Worm (Caenorhabditis elegans) whole organism, L2 larva: ENCODE measurements around the gene Y94H6A.10.

Experiments
- F13H6.1 ChIP-seq: sonication (generic microtip); optimal IDR thresholded peaks from 2 replicates; lab custom pipeline; 2016; ENCODE audit warnings: missing genetic modification characterization, missing compliant biosample characterization
- R02D3.7 ChIP-seq: fragments of 150-350 bp; optimal IDR thresholded peaks from 2 replicates; lab custom pipeline; 2014; ENCODE audit warnings: missing biosample characterization, missing genetic modification characterization
- ZK546.5 ChIP-seq: sonication (generic microtip); optimal IDR thresholded peaks from 2 replicates; lab custom pipeline; 2017; ENCODE audit warnings: missing biosample characterization, missing genetic modification characterization
- ama-1 ChIP-seq: fragments of 150-350 bp; optimal IDR thresholded peaks from 2 replicates; lab custom pipeline; 2018; ENCODE audit warnings: inconsistent platforms
- blmp-1 ChIP-seq: sonication (generic microtip); optimal IDR thresholded peaks from 2 replicates; lab custom pipeline; 2017; ENCODE audit warnings: missing genetic modification characterization, mild to moderate bottlenecking, missing compliant biosample characterization, antibody characterized with exemption, moderate library complexity; ENCODE audit not compliant: insufficient read depth
- ceh-16 ChIP-seq: fragments of 150-350 bp; optimal IDR thresholded peaks from 2 replicates; lab custom pipeline; 2014; ENCODE audit warnings: missing biosample characterization, missing genetic modification characterization
- ceh-82 ChIP-seq: fragments of 150-350 bp; optimal IDR thresholded peaks from 2 replicates; lab custom pipeline; 2014; ENCODE audit warnings: missing biosample characterization, missing genetic modification characterization
- dmd-4 ChIP-seq: sonication (generic microtip); optimal IDR thresholded peaks from 2 replicates; lab custom pipeline; 2017; ENCODE audit warnings: missing biosample characterization, missing genetic modification characterization
- egl-27 ChIP-seq: sonication (generic microtip); optimal IDR thresholded peaks from 3 replicates; lab custom pipeline; 2017; ENCODE audit warnings: missing biosample characterization, missing genetic modification reagents, missing genetic modification characterization
- fos-1 ChIP-seq: fragments of 150-350 bp; optimal IDR thresholded peaks from 2 replicates; lab custom pipeline; 2014; ENCODE audit warnings: missing biosample characterization, missing genetic modification characterization
- gmeb-1 ChIP-seq: fragments of 150-350 bp; optimal IDR thresholded peaks from 2 replicates; lab custom pipeline; 2014; ENCODE audit warnings: missing biosample characterization, missing genetic modification characterization
- lin-13 ChIP-seq: fragments of 150-350 bp; optimal IDR thresholded peaks from 2 replicates; lab custom pipeline; 2014; ENCODE audit warnings: missing biosample characterization, missing genetic modification reagents, missing genetic modification characterization
- lin-39 ChIP-seq: fragments of 150-350 bp; optimal IDR thresholded peaks from 2 replicates; lab custom pipeline; 2014; ENCODE audit warnings: missing biosample characterization, missing genetic modification reagents, missing genetic modification characterization
- lsy-2 ChIP-seq, 2 experiments: fragments of 150-350 bp in 1 of 2; sonication (generic microtip) in 1 of 2; optimal IDR thresholded peaks; 2 replicates each; lab custom pipeline; 2014 to 2017; ENCODE audit warnings: missing biosample characterization in 2 of 2, missing genetic modification characterization in 2 of 2
- mab-5 ChIP-seq: fragments of 150-350 bp; optimal IDR thresholded peaks from 2 replicates; lab custom pipeline; 2014; ENCODE audit warnings: missing biosample characterization, missing genetic modification characterization
- mbf-1 ChIP-seq: sonication (generic microtip); optimal IDR thresholded peaks from 2 replicates; lab custom pipeline; 2017; ENCODE audit warnings: missing biosample characterization, missing genetic modification characterization
- mdl-1 ChIP-seq, 2 experiments: fragments of 150-350 bp in 1 of 2; sonication (generic microtip) in 1 of 2; optimal IDR thresholded peaks; 2 replicates each; lab custom pipeline; 2017; ENCODE audit warnings: missing biosample characterization in 2 of 2, missing genetic modification characterization in 2 of 2
- nhr-10 ChIP-seq: sonication (generic microtip); optimal IDR thresholded peaks from 2 replicates; lab custom pipeline; 2017; ENCODE audit warnings: missing biosample characterization, missing genetic modification characterization
- nhr-12 ChIP-seq: fragments of 150-350 bp; optimal IDR thresholded peaks from 2 replicates; lab custom pipeline; 2014; ENCODE audit warnings: missing biosample characterization, missing genetic modification characterization
- nhr-129 ChIP-seq: fragments of 150-350 bp; optimal IDR thresholded peaks from 2 replicates; lab custom pipeline; 2014; ENCODE audit warnings: missing biosample characterization, missing genetic modification characterization
- nhr-21 ChIP-seq: fragments of 150-350 bp; optimal IDR thresholded peaks from 2 replicates; lab custom pipeline; 2014; ENCODE audit warnings: missing biosample characterization, missing genetic modification characterization
- nhr-237 ChIP-seq: fragments of 150-350 bp; optimal IDR thresholded peaks from 2 replicates; lab custom pipeline; 2014; ENCODE audit warnings: missing biosample characterization, missing genetic modification characterization
- nhr-25 ChIP-seq: fragments of 150-350 bp; sonication (generic microtip); optimal IDR thresholded peaks from 3 replicates; lab custom pipeline; 2014; ENCODE audit warnings: missing biosample characterization, missing genetic modification characterization
- nhr-6 ChIP-seq: fragments of 150-350 bp; optimal IDR thresholded peaks from 2 replicates; lab custom pipeline; 2014; ENCODE audit warnings: missing biosample characterization, missing genetic modification characterization
- nhr-77 ChIP-seq: fragments of 150-350 bp; optimal IDR thresholded peaks from 2 replicates; lab custom pipeline; 2014; ENCODE audit warnings: missing biosample characterization, missing genetic modification characterization
- peb-1 ChIP-seq: fragments of 150-350 bp; optimal IDR thresholded peaks from 2 replicates; lab custom pipeline; 2014; ENCODE audit warnings: missing biosample characterization, missing genetic modification characterization
- sem-4 ChIP-seq: fragments of 150-350 bp; optimal IDR thresholded peaks from 2 replicates; lab custom pipeline; 2014; ENCODE audit warnings: missing biosample characterization, missing genetic modification reagents, missing genetic modification characterization
- skn-1 ChIP-seq: sonication (generic microtip); optimal IDR thresholded peaks from 2 replicates; lab custom pipeline; 2017; ENCODE audit warnings: missing biosample characterization, missing genetic modification characterization
- sma-9 ChIP-seq, 2 experiments: fragments of 150-350 bp in 1 of 2; sonication (generic microtip) in 1 of 2; optimal IDR thresholded peaks; 2 replicates each; lab custom pipeline; 2014 to 2016; ENCODE audit warnings: missing genetic modification characterization in 2 of 2, mild to moderate bottlenecking in 1 of 2, missing biosample characterization in 1 of 2, missing compliant biosample characterization in 1 of 2, missing genetic modification reagents in 1 of 2, moderate library complexity in 1 of 2
- snpc-4 ChIP-seq: fragments of 150-350 bp; optimal IDR thresholded peaks from 2 replicates; lab custom pipeline; 2014; ENCODE audit warnings: missing biosample characterization, missing genetic modification characterization
- unc-39 ChIP-seq: fragments of 150-350 bp; optimal IDR thresholded peaks from 2 replicates; lab custom pipeline; 2014; ENCODE audit warnings: missing biosample characterization, missing genetic modification characterization
- unc-55 ChIP-seq: fragments of 150-350 bp; sonication (generic microtip); optimal IDR thresholded peaks from 3 replicates; lab custom pipeline; 2014; ENCODE audit warnings: missing biosample characterization, missing genetic modification reagents, missing genetic modification characterization
- unc-62 ChIP-seq: fragments of 150-350 bp; optimal IDR thresholded peaks from 2 replicates; lab custom pipeline; 2014; ENCODE audit warnings: missing biosample characterization, missing genetic modification reagents, missing genetic modification characterization
- zag-1 ChIP-seq: fragments of 150-350 bp; optimal IDR thresholded peaks from 2 replicates; lab custom pipeline; 2014; ENCODE audit warnings: missing biosample characterization, missing genetic modification characterization
- ztf-11 ChIP-seq: sonication (generic microtip); optimal IDR thresholded peaks from 2 replicates; lab custom pipeline; 2017; ENCODE audit warnings: missing biosample characterization, missing genetic modification characterization

Gene Y94H6A.10

ce11 chrIV:2710203-2710935, at the start of gene Y94H6A.10:
Y94H6A.10 (minus strand) TSS chrIV:2710666.
- TF ChIP-seq unc-62: no peak
- TF ChIP-seq ama-1 (lab: Kevin White, UChicago): peak; percentile 40

ce11 chrIV:2759163-2759562, 48.7 kb upstream of the Y94H6A.10 start, which contains the start of gene Y54G2A.38:
Y54G2A.38 (plus strand) TSS chrIV:2759463.
- TF ChIP-seq lin-39 (tag; lab: Kevin White, UChicago) (no peak), nhr-237 (tag; lab: Kevin White, UChicago) (no peak), mbf-1 (tag; lab: Kevin White, UChicago) (no peak), egl-27 (tag; lab: Kevin White, UChicago) (no peak), sem-4 (tag; lab: Kevin White, UChicago) (no peak), ZK546.5 (no peak), nhr-25 (tag; lab: Kevin White, UChicago) (no peak), sma-9 (GFP tag; optimal IDR thresholded peaks at IDR 0.05; lab: Kevin White, UChicago) (no peak), sma-9 (tag; optimal IDR thresholded peaks at IDR 0.05; lab: Kevin White, UChicago) (no peak), ceh-16 (tag; lab: Kevin White, UChicago) (no peak)
- TF ChIP-seq, all 48 proteins: peak for 0

- no peak for TF ChIP-seq mbf-1 (tag; lab: Kevin White, UChicago)
- TF ChIP-seq R02D3.7 (tag; lab: Kevin White, UChicago): no peak
- no peak for TF ChIP-seq dmd-4 (tag; lab: Kevin White, UChicago)
- TF ChIP-seq skn-1 (tag; lab: Kevin White, UChicago): no peak
- TF ChIP-seq blmp-1: no peak
- TF ChIP-seq ceh-82 (tag; lab: Kevin White, UChicago): no peak
- TF ChIP-seq gmeb-1 (tag; lab: Kevin White, UChicago): no peak
- no peak for TF ChIP-seq lin-13 (GFP tag; lab: Kevin White, UChicago)
- TF ChIP-seq nhr-25 (tag; lab: Kevin White, UChicago): no peak
- no peak for TF ChIP-seq F13H6.1 (tag; lab: Kevin White, UChicago)
- no peak for TF ChIP-seq unc-55 (GFP tag; lab: Kevin White, UChicago)
Observed at ce11 chrIV:2758079-2758478, 47.6 kb upstream of the Y94H6A.10 start.

ce11 chrIV:2753541-2753940, 43.1 kb upstream of the Y94H6A.10 start:
- no peak for TF ChIP-seq peb-1
- TF ChIP-seq nhr-21: no peak

ce11 chrIV:2751568-2751967, 41.1 kb upstream of the Y94H6A.10 start, which contains the start of gene Y54G2A.41:
Y54G2A.41 (plus strand) TSS chrIV:2751868.
- TF ChIP-seq dmd-4 (tag; lab: Kevin White, UChicago) (no peak), fos-1 (tag; lab: Kevin White, UChicago) (no peak), unc-62 (no peak), lin-13 (GFP tag; lab: Kevin White, UChicago) (no peak), gmeb-1 (tag; lab: Kevin White, UChicago) (no peak), lsy-2 (tag; optimal IDR thresholded peaks at IDR 0.05; lab: Kevin White, UChicago) (no peak), nhr-6 (tag; lab: Kevin White, UChicago) (no peak), sem-4 (tag; lab: Kevin White, UChicago) (no peak), nhr-21 (no peak)

- no peak for TF ChIP-seq mdl-1 (tag; optimal IDR thresholded peaks at IDR 0.05; lab: Kevin White, UChicago)
- no peak for TF ChIP-seq skn-1 (tag; lab: Kevin White, UChicago)
- TF ChIP-seq gmeb-1 (tag; lab: Kevin White, UChicago): no peak
- no peak for TF ChIP-seq zag-1
- TF ChIP-seq ama-1 (lab: Kevin White, UChicago): no peak
- TF ChIP-seq unc-39 (tag; lab: Kevin White, UChicago): no peak
- TF ChIP-seq ztf-11 (tag; lab: Kevin White, UChicago): no peak
- TF ChIP-seq nhr-10 (tag; lab: Kevin White, UChicago): no peak
- TF ChIP-seq sma-9 (GFP tag; optimal IDR thresholded peaks at IDR 0.05; lab: Kevin White, UChicago): no peak
- TF ChIP-seq sma-9 (tag; optimal IDR thresholded peaks at IDR 0.05; lab: Kevin White, UChicago): no peak
- no peak for TF ChIP-seq nhr-21
- TF ChIP-seq snpc-4 (tag; lab: Kevin White, UChicago): no peak
- TF ChIP-seq nhr-12: no peak
- TF ChIP-seq nhr-77 (tag; lab: Kevin White, UChicago): no peak
- TF ChIP-seq fos-1 (tag; lab: Kevin White, UChicago): no peak
- TF ChIP-seq lsy-2 (tag; optimal IDR thresholded peaks at IDR 0.05; lab: Kevin White, UChicago): no peak
- TF ChIP-seq mab-5 (tag; lab: Kevin White, UChicago): no peak
- TF ChIP-seq lin-13 (GFP tag; lab: Kevin White, UChicago): no peak
- TF ChIP-seq F13H6.1 (tag; lab: Kevin White, UChicago): no peak
- no peak for TF ChIP-seq nhr-6 (tag; lab: Kevin White, UChicago)
- no peak for TF ChIP-seq nhr-129 (tag; lab: Kevin White, UChicago)
- TF ChIP-seq, all 48 proteins: peak for 0
Observed at ce11 chrIV:2750607-2751006, 40.1 kb upstream of the Y94H6A.10 start.
